Fruit fly (Drosophila melanogaster) whole organism: ENCODE data around the gene CG18577.

ENCODE experiments used
- CG8478 ChIP-seq: fragments of >200 bp; optimal IDR thresholded peaks from 2 replicates; lab custom pipeline; 2018; ENCODE audit warnings: inconsistent platforms
- Dll ChIP-seq: fragments of >200 bp; optimal IDR thresholded peaks from 2 replicates; lab custom pipeline; 2017
- EcR ChIP-seq, 2 experiments: fragments of >200 bp; optimal IDR thresholded peaks; 2 replicates each; lab custom pipeline; 2017; ENCODE audit warnings: missing biosample characterization in 2 of 2, missing genetic modification characterization in 2 of 2, missing genetic modification reagents in 2 of 2
- pan ChIP-seq: fragments of >200 bp; optimal IDR thresholded peaks from 2 replicates; lab custom pipeline; 2017
- psq ChIP-seq: fragments of >200 bp; optimal IDR thresholded peaks from 2 replicates; lab custom pipeline; 2017
- usp ChIP-seq: fragments of >200 bp; optimal IDR thresholded peaks from 2 replicates; lab custom pipeline; 2017; ENCODE audit warnings: missing biosample characterization, missing genetic modification characterization, mixed read lengths

The CG18577 gene

dm6 chr3R:11175777-11176176, 20.1 kb upstream of the CG18577 start:
- TF ChIP-seq Dll (no peak), psq (no peak), pan (lab: Kevin White, UChicago) (no peak), CG8478 (lab: Kevin White, UChicago) (no peak), EcR (GFP tag; optimal IDR thresholded peaks at IDR 0.05; lab: Kevin White, UChicago) (no peak), usp (GFP tag; lab: Kevin White, UChicago) (no peak)

DNA sequence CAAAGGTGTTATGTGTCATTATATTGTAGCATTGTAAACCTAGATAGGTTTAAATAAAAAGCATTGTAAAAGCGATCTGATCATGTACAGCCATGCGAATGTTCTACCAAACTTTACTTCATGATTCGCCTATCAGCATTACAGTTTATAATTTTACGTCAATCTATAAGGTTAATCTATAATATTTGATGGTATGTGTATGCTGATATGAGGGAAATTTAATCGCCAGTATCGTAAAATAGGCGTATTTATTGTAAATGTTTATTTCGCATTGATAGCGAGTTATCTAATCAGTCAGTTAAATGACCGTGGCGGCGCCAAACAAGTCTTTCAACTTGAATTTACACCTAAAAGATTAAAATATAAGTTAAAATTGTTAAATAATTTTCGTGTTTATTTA, 18.3 kb upstream of the CG18577 start:
- TF ChIP-seq CG8478 (lab: Kevin White, UChicago) (no peak), pan (lab: Kevin White, UChicago) (no peak), usp (GFP tag; lab: Kevin White, UChicago) (no peak), EcR (GFP tag; optimal IDR thresholded peaks at IDR 0.05; lab: Kevin White, UChicago) (no peak), psq (no peak), Dll (no peak)

- TF ChIP-seq usp (GFP tag; lab: Kevin White, UChicago) (no peak), EcR (GFP tag; optimal IDR thresholded peaks at IDR 0.05; lab: Kevin White, UChicago) (no peak)
These were observed 17.6 kb upstream of the CG18577 start for dm6 chr3R:11178300-11178699.

DNA sequence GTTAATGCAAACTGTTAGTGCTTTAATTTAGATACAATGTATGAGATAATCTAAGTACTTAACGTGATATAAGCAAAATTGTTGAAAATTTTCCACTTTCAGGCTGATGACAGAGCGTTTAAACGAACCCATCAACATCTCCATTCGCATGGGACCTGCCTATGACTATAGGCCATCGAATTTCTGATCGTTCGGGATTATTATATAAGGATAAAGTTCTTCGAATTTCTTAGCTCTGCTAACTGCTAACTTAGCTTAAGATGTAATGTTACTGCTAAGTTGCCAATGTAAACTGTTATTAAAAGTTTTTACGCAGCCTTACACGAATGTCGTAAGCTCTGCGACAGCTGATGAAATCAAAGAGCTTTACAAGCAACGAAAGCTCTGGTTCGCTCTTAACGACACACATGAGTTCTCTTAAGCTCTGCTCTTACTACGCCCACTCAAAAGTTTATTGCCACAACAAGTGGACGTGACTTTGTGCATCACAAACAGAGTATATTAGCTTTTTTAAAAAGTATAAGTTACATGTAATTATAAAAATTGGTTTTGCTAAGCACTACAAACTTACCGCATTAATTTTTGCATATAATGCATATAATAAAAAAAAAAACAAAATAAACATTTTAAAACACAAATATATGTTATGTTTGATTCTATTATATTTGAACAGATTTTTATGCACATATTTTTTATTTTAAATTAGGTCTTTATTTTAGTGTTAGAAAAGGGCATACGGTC, 926 bp downstream of the CG18577 start:
- TF ChIP-seq pan (lab: Kevin White, UChicago) = no peak
- no peak for TF ChIP-seq Dll
- no peak for TF ChIP-seq CG8478 (lab: Kevin White, UChicago)
- no peak for TF ChIP-seq EcR (GFP tag; optimal IDR thresholded peaks at IDR 0.05; lab: Kevin White, UChicago)
- no peak for TF ChIP-seq usp (GFP tag; lab: Kevin White, UChicago)

DNA sequence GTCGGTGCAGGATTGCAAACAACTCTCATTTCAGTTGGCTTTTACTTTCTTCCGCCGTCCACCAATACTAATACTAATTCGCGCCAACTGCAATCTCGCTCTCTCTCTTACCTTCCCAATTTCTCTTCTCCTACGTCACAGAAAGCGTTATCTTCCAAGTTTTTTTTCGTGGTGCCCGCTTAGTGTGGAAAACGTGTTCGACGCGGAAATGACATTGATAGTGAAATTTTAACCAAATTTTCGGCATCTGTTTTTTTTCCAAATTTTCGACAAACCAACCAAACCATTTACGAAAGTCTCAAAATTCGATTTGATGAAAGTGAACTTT, 1.5 kb downstream of the CG18577 start, which contains the start of gene cu:
Gene cu, plus strand, starts transcription at position 204 of the 328 bp plus-strand sequence.
- TF ChIP-seq CG8478 (lab: Kevin White, UChicago) (no peak), pan (lab: Kevin White, UChicago) (no peak), Dll (no peak), psq (no peak), usp (GFP tag; lab: Kevin White, UChicago) (no peak), EcR (GFP tag; optimal IDR thresholded peaks at IDR 0.05; lab: Kevin White, UChicago) (no peak)

dm6 chr3R:11198062-11198472, 2.2 kb downstream of the CG18577 start:
- TF ChIP-seq CG8478 (lab: Kevin White, UChicago) (no peak), usp (GFP tag; lab: Kevin White, UChicago) (no peak), Dll (no peak), EcR (GFP tag; optimal IDR thresholded peaks at IDR 0.05; lab: Kevin White, UChicago) (peak in 1 of 2 experiments; percentile 1), psq (no peak)

- TF ChIP-seq Dll = no peak
- no peak for TF ChIP-seq pan (lab: Kevin White, UChicago)
These were observed 3.4 kb downstream of the CG18577 start for dm6 chr3R:11199227-11199835.

DNA sequence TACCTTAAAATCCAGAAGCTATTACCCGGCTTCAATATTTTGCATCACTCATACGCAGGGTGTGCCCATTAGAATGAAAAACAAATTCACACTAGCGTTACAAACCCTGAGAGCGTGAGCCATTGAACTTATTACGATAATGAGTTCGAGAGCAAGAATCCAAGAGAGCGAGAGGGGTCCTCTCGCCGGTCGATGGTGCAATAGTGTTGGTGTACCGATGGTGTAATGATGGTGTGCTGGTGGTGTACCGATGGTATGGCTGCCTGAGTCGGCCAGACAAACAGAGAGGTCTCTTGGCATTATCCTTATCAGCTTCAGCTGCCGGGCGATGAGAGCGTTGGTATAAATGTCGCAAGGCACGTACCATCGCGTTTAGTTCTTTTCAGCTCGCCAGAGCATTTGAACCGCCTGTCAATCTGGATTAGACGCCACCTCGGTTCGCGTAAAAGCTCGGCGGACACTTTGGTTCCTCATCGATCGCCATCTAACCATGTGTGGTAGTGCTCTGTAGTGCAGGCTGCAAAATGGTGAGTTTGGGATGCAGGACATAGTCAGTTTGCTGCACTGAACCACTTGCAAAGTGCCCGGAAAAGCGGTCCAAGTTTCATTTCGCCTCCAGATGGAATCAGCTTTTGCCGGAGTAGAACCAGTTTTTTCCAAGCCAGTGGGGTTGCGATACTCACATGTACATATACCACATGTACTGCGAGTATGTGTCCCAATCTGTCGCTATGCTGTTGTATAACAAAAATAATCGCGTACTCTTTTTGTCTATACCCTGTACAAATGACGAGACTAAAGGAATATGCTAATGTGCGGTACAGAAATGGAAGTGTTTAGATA, 4.4 kb downstream of the CG18577 start:
- TF ChIP-seq Dll = no peak
- TF ChIP-seq EcR (GFP tag; optimal IDR thresholded peaks at IDR 0.05; lab: Kevin White, UChicago) = peak in 1 of 2 experiments; percentile 74
- TF ChIP-seq CG8478 (lab: Kevin White, UChicago) = no peak
- TF ChIP-seq psq = no peak
- no peak for TF ChIP-seq usp (GFP tag; lab: Kevin White, UChicago)
- TF ChIP-seq pan (lab: Kevin White, UChicago) = no peak

- TF ChIP-seq psq (no peak), pan (lab: Kevin White, UChicago) (peak; percentile 88), EcR (GFP tag; optimal IDR thresholded peaks at IDR 0.05; lab: Kevin White, UChicago) (no peak)
These were observed 5.1 kb downstream of the CG18577 start for dm6 chr3R:11200885-11201421.

DNA sequence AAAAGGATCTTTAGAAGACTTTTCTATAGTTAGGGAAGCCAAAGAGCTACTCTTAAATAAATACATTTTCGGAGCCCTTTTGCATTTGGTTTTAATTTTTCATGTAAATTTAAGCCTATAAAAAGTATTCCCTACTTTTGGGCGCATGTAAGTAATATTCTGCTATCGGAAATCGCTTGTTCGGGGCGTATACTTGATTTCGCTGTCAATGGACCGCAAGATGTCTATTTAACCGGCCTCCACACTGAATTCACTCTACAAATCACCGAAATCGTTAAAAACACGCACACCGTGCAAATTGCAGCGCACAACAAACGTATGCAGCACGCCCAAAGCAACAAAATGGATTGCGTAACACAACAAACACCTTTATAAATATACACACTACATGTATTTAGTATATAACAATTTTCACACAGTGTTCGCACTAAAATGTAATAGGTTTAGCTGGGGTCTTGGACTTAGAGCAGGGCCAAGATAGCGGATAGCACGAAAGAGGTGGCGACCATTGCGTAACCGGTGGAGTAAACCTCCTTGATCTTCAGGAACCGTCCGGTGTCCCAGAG, 13.0 kb downstream of the CG18577 start:
- TF ChIP-seq EcR (GFP tag; optimal IDR thresholded peaks at IDR 0.05; lab: Kevin White, UChicago) = no peak
- TF ChIP-seq usp (GFP tag; lab: Kevin White, UChicago) = no peak
- TF ChIP-seq psq = no peak
- no peak for TF ChIP-seq CG8478 (lab: Kevin White, UChicago)
- no peak for TF ChIP-seq Dll
- no peak for TF ChIP-seq pan (lab: Kevin White, UChicago)

dm6 chr3R:11209801-11210402, 14.0 kb downstream of the CG18577 start, which contains the start of the genes SdhC and Tctp:
Gene SdhC, minus strand, starts transcription at chr3R:11209849.
Gene Tctp, plus strand, starts transcription at chr3R:11210247.
- TF ChIP-seq Dll (no peak), EcR (GFP tag; optimal IDR thresholded peaks at IDR 0.05; lab: Kevin White, UChicago) (no peak), pan (lab: Kevin White, UChicago) (no peak), psq (no peak), CG8478 (lab: Kevin White, UChicago) (no peak), usp (GFP tag; lab: Kevin White, UChicago) (no peak)
